Worm (Caenorhabditis elegans) whole organism, L1 larva: ENCODE measurements around the gene Y68A4A.13.

Source experiments
- nhr-12 ChIP-seq: sonication (generic microtip); optimal IDR thresholded peaks from 2 replicates; lab custom pipeline; 2017; ENCODE audit warnings: missing biosample characterization, missing genetic modification characterization
- sup-37 ChIP-seq: fragments of 200-800 bp; sonication (Bioruptor generic); optimal IDR thresholded peaks from 2 replicates; lab custom pipeline; 2018; ENCODE audit warnings: mild to moderate bottlenecking, missing genetic modification characterization, missing compliant biosample characterization
- swsn-7 ChIP-seq: sonication (generic microtip); optimal IDR thresholded peaks from 2 replicates; lab custom pipeline; 2016; ENCODE audit warnings: missing genetic modification characterization, missing compliant biosample characterization

ce11 chrV:17201847-17202246 is 6.1 kb downstream of the Y68A4A.13 start, which contains the start of gene Y68A4A.10:
- TF ChIP-seq sup-37 (GFP tag; lab: Kevin White, UChicago) (no peak), swsn-7 (tag; lab: Kevin White, UChicago) (no peak), nhr-12 (tag; lab: Kevin White, UChicago) (no peak)
